Fruit fly (Drosophila melanogaster) whole organism, embryonic: ENCODE results near the gene Hydr2.

ENCODE experiments used
- Asciz ChIP-seq: fragments of 200-800 bp; sonication (Bioruptor generic); optimal IDR thresholded peaks from 2 replicates; lab custom pipeline; 2017; ENCODE audit warnings: missing biosample characterization, mild to moderate bottlenecking, missing genetic modification characterization, missing genetic modification reagents
- Bdp1 ChIP-seq: fragments of 200-800 bp; sonication (Bioruptor generic); optimal IDR thresholded peaks from 3 replicates; lab custom pipeline; 2016; ENCODE audit warnings: missing biosample characterization, missing genetic modification characterization
- CG11723 ChIP-seq: fragments of 200-800 bp; sonication (Bioruptor generic); optimal IDR thresholded peaks from 2 replicates; lab custom pipeline; 2017; ENCODE audit warnings: missing biosample characterization, mild to moderate bottlenecking, missing genetic modification characterization
- CG12659 ChIP-seq: fragments of 200-800 bp; sonication (Bioruptor generic); optimal IDR thresholded peaks from 3 replicates; lab custom pipeline; 2017; ENCODE audit warnings: mild to moderate bottlenecking, missing biosample characterization, missing genetic modification reagents, missing genetic modification characterization
- CG14860 ChIP-seq: fragments of 200-800 bp; sonication (Bioruptor generic); IDR thresholded peaks from 3 replicates; pipeline ENCODE4 v1.3.6; 2022; ENCODE audit warnings: missing biosample characterization, missing genetic modification characterization; ENCODE audit not compliant: partially characterized antibody
- CG16813 ChIP-seq: fragments of 200-800 bp; sonication (Bioruptor generic); IDR thresholded peaks from 3 replicates; pipeline ENCODE4 v1.3.6; 2022; ENCODE audit warnings: missing biosample characterization, missing genetic modification characterization; ENCODE audit not compliant: partially characterized antibody
- CG1792 ChIP-seq: fragments of 200-800 bp; sonication (Bioruptor generic); optimal IDR thresholded peaks from 2 replicates; lab custom pipeline; 2016; ENCODE audit warnings: missing biosample characterization, missing genetic modification characterization
- CG42726 ChIP-seq: fragments of 200-800 bp; sonication (Bioruptor generic); IDR thresholded peaks from 2 replicates; pipeline ENCODE4 v1.3.6; 2022; ENCODE audit warnings: missing biosample characterization, missing genetic modification characterization; ENCODE audit not compliant: partially characterized antibody
- CG4617 ChIP-seq: fragments of 200-800 bp; sonication (Bioruptor generic); optimal IDR thresholded peaks from 3 replicates; lab custom pipeline; 2016; ENCODE audit warnings: missing biosample characterization, missing genetic modification characterization, borderline replicate concordance
- CG6791 ChIP-seq: fragments of 200-800 bp; sonication (Bioruptor generic); IDR thresholded peaks from 3 replicates; pipeline ENCODE4 v1.3.6; 2022; ENCODE audit warnings: missing biosample characterization, missing genetic modification characterization; ENCODE audit not compliant: partially characterized antibody
- CG7963 ChIP-seq: fragments of 200-800 bp; sonication (Bioruptor generic); IDR thresholded peaks from 3 replicates; pipeline ENCODE4 v1.3.6; 2022; ENCODE audit warnings: missing biosample characterization, missing genetic modification characterization; ENCODE audit not compliant: partially characterized antibody
- CG8290 ChIP-seq, 3 experiments: fragments of 200-800 bp; sonication (Bioruptor generic); optimal IDR thresholded peaks; 2 replicates each; lab custom pipeline; 2016 to 2019; ENCODE audit warnings: missing biosample characterization in 3 of 3, missing genetic modification characterization in 3 of 3, mild to moderate bottlenecking in 2 of 3, moderate library complexity in 1 of 3
- CG9437 ChIP-seq: fragments of 200-800 bp; sonication (Bioruptor generic); optimal IDR thresholded peaks from 2 replicates; lab custom pipeline; 2018; ENCODE audit warnings: missing biosample characterization, mild to moderate bottlenecking, missing genetic modification characterization
- CG9727 ChIP-seq: fragments of 200-800 bp; sonication (Bioruptor generic); optimal IDR thresholded peaks from 3 replicates; lab custom pipeline; 2017; ENCODE audit warnings: missing biosample characterization, mild to moderate bottlenecking, missing genetic modification characterization
- D19B ChIP-seq: fragments of 200-800 bp; sonication (Bioruptor generic); optimal IDR thresholded peaks from 2 replicates; lab custom pipeline; 2017; ENCODE audit warnings: missing biosample characterization, mild to moderate bottlenecking, missing genetic modification characterization
- Dll ChIP-seq: fragments of 200-800 bp; sonication (Bioruptor generic); IDR thresholded peaks from 4 replicates; pipeline ENCODE4 v1.3.6; 2022; ENCODE audit warnings: missing biosample characterization, missing genetic modification characterization; ENCODE audit not compliant: partially characterized antibody
- Dref ChIP-seq: fragments of 200-800 bp; sonication (Bioruptor generic); IDR thresholded peaks from 2 replicates; pipeline ENCODE4 v1.3.6; 2022; ENCODE audit warnings: missing biosample characterization, missing genetic modification characterization
- HLH4C ChIP-seq: fragments of 200-800 bp; sonication (Bioruptor generic); IDR thresholded peaks from 3 replicates; pipeline ENCODE4 v1.3.6; 2022; ENCODE audit warnings: missing biosample characterization, missing genetic modification characterization; ENCODE audit not compliant: partially characterized antibody
- Mrtf ChIP-seq: fragments of 200-800 bp; sonication (Bioruptor generic); IDR thresholded peaks from 3 replicates; pipeline ENCODE4 v1.3.6; 2022; ENCODE audit warnings: missing biosample characterization, missing genetic modification characterization
- NFAT ChIP-seq: fragments of 200-800 bp; sonication (Bioruptor generic); IDR thresholded peaks from 2 replicates; pipeline ENCODE4 v1.3.6; 2022; ENCODE audit warnings: missing biosample characterization, missing genetic modification characterization
- Nf-YA ChIP-seq: fragments of 200-800 bp; sonication (Bioruptor generic); IDR thresholded peaks from 2 replicates; pipeline ENCODE4 v1.3.6; 2022; ENCODE audit warnings: missing biosample characterization, missing genetic modification characterization
- NfI ChIP-seq: fragments of 200-800 bp; sonication (Bioruptor generic); optimal IDR thresholded peaks from 3 replicates; lab custom pipeline; 2018; ENCODE audit warnings: missing biosample characterization, mild to moderate bottlenecking, missing genetic modification characterization, moderate library complexity
- Opbp ChIP-seq: fragments of 200-800 bp; sonication (Bioruptor generic); IDR thresholded peaks from 3 replicates; pipeline ENCODE4 v1.3.6; 2022; ENCODE audit warnings: missing biosample characterization, missing genetic modification characterization; ENCODE audit not compliant: partially characterized antibody
- Side ChIP-seq: fragments of 200-800 bp; sonication (Bioruptor generic); optimal IDR thresholded peaks from 2 replicates; lab custom pipeline; 2016; ENCODE audit warnings: missing biosample characterization, missing genetic modification characterization
- amos ChIP-seq: fragments of 200-800 bp; sonication (Bioruptor generic); IDR thresholded peaks from 2 replicates; pipeline ENCODE4 v1.3.6; 2022; ENCODE audit warnings: missing biosample characterization, missing genetic modification characterization; ENCODE audit not compliant: partially characterized antibody
- az2 ChIP-seq: fragments of 200-800 bp; sonication (Bioruptor generic); optimal IDR thresholded peaks from 3 replicates; lab custom pipeline; 2016; ENCODE audit warnings: missing biosample characterization, missing genetic modification characterization
- bcd ChIP-seq: fragments of 200-800 bp; sonication (Bioruptor generic); optimal IDR thresholded peaks from 2 replicates; lab custom pipeline; 2017; ENCODE audit warnings: missing biosample characterization, mild to moderate bottlenecking, missing genetic modification characterization
- chinmo ChIP-seq: fragments of 200-800 bp; sonication (Bioruptor generic); IDR thresholded peaks from 4 replicates; pipeline ENCODE4 v1.3.6; 2022; ENCODE audit warnings: missing biosample characterization, missing genetic modification characterization; ENCODE audit not compliant: partially characterized antibody
- crp ChIP-seq, 2 experiments: fragments of 200-800 bp; sonication (Bioruptor generic); optimal IDR thresholded peaks; 2 replicates in 1 of 2; 3 replicates in 1 of 2; lab custom pipeline; 2017; ENCODE audit warnings: missing biosample characterization in 2 of 2, missing genetic modification characterization in 2 of 2, mild to moderate bottlenecking in 1 of 2, moderate library complexity in 1 of 2
- cwo ChIP-seq: fragments of 200-800 bp; sonication (Bioruptor generic); optimal IDR thresholded peaks from 3 replicates; lab custom pipeline; 2017; ENCODE audit warnings: missing biosample characterization, missing genetic modification characterization, mild to moderate bottlenecking, moderate library complexity, missing genetic modification reagents
- fd64A ChIP-seq: fragments of 200-800 bp; sonication (Bioruptor generic); optimal IDR thresholded peaks from 3 replicates; lab custom pipeline; 2018; ENCODE audit warnings: missing biosample characterization, mild to moderate bottlenecking, missing genetic modification characterization
- gfzf ChIP-seq: fragments of 200-800 bp; sonication (Bioruptor generic); optimal IDR thresholded peaks from 2 replicates; lab custom pipeline; 2016; ENCODE audit warnings: missing biosample characterization, mild to moderate bottlenecking, missing genetic modification characterization, moderate library complexity
- hb ChIP-seq: fragments of 200-800 bp; sonication (Bioruptor generic); IDR thresholded peaks from 3 replicates; pipeline ENCODE4 v1.3.6; 2022; ENCODE audit warnings: missing biosample characterization, missing genetic modification characterization; ENCODE audit not compliant: partially characterized antibody
- knrl ChIP-seq: fragments of 200-800 bp; sonication (Bioruptor generic); IDR thresholded peaks from 3 replicates; pipeline ENCODE4 v1.3.6; 2022; ENCODE audit warnings: missing biosample characterization, missing genetic modification characterization; ENCODE audit not compliant: partially characterized antibody
- lbe ChIP-seq: fragments of 200-800 bp; sonication (Bioruptor generic); optimal IDR thresholded peaks from 2 replicates; lab custom pipeline; 2016; ENCODE audit warnings: missing biosample characterization, mild to moderate bottlenecking, missing genetic modification characterization
- mld ChIP-seq: fragments of 200-800 bp; sonication (Bioruptor generic); IDR thresholded peaks from 3 replicates; pipeline ENCODE4 v1.3.6; 2022; ENCODE audit warnings: missing biosample characterization, missing genetic modification characterization; ENCODE audit not compliant: partially characterized antibody
- pzg ChIP-seq: fragments of 200-800 bp; sonication (Bioruptor generic); optimal IDR thresholded peaks from 3 replicates; lab custom pipeline; 2018; ENCODE audit warnings: missing biosample characterization, mild to moderate bottlenecking, missing genetic modification characterization, moderate library complexity
- ranshi ChIP-seq: fragments of 200-800 bp; sonication (Bioruptor generic); IDR thresholded peaks from 2 replicates; pipeline ENCODE4 v1.3.6; 2022; ENCODE audit warnings: missing biosample characterization, missing genetic modification characterization
- rib ChIP-seq: fragments of 200-800 bp; sonication (Bioruptor generic); IDR thresholded peaks from 2 replicates; pipeline ENCODE4 v1.3.6; 2022; ENCODE audit warnings: missing biosample characterization, missing genetic modification characterization
- ro ChIP-seq: fragments of 200-800 bp; sonication (Bioruptor generic); IDR thresholded peaks from 2 replicates; pipeline ENCODE4 v1.3.6; 2022; ENCODE audit warnings: missing biosample characterization, missing genetic modification characterization
- run ChIP-seq: fragments of 200-800 bp; sonication (Bioruptor generic); optimal IDR thresholded peaks from 3 replicates; lab custom pipeline; 2018; ENCODE audit warnings: missing biosample characterization, mild to moderate bottlenecking, missing genetic modification characterization
- scrt ChIP-seq: fragments of 200-800 bp; sonication (Bioruptor generic); optimal IDR thresholded peaks from 2 replicates; lab custom pipeline; 2018; ENCODE audit warnings: missing biosample characterization, mild to moderate bottlenecking, missing genetic modification characterization, moderate library complexity
- sens ChIP-seq: fragments of 200-800 bp; sonication (Bioruptor generic); peaks from one replicate; lab custom pipeline; 2016; ENCODE audit warnings: missing biosample characterization, missing genetic modification characterization
- sna ChIP-seq: fragments of 200-800 bp; sonication (Bioruptor generic); IDR thresholded peaks from 2 replicates; pipeline ENCODE4 v1.3.6; 2022; ENCODE audit warnings: missing biosample characterization, missing genetic modification characterization; ENCODE audit not compliant: partially characterized antibody
- sqz ChIP-seq: fragments of 200-800 bp; sonication (Bioruptor generic); optimal IDR thresholded peaks from 3 replicates; lab custom pipeline; 2018; ENCODE audit warnings: missing biosample characterization, mild to moderate bottlenecking, missing genetic modification characterization
- vnd ChIP-seq: fragments of 200-800 bp; sonication (Bioruptor generic); IDR thresholded peaks from 3 replicates; pipeline ENCODE4 v1.3.6; 2022; ENCODE audit warnings: missing biosample characterization, missing genetic modification characterization; ENCODE audit not compliant: partially characterized antibody

The Hydr2 gene

DNA sequence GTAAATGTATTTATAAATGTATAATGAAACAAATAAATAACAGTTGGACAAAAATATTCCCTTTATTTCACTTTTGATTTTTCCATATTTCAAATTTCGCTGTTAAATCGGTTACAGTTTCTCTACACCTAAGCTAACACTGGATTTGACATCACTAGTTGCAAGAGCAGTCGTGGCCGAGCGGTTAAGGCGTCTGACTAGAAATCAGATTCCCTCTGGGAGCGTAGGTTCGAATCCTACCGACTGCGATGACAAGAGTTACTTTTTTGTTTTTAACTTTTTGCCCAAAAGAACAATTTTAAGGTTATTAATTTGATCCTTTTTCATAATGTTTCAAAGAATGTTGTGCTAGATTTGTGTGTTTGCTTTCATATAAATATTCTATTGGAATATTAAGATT, 6.0 kb downstream of the Hydr2 start (continued):
- TF ChIP-seq Opbp (GFP tag; lab: Robert Waterston, UW) (peak; percentile 95), CG7963 (GFP tag; lab: Robert Waterston, UW) (peak; percentile 91), hb (GFP tag; lab: Robert Waterston, UW) (peak; percentile 64), knrl (peak; percentile 62), Bdp1 (GFP tag; lab: Kevin White, UChicago) (peak; percentile 96), amos (GFP tag; lab: Robert Waterston, UW) (peak; percentile 87), HLH4C (GFP tag; lab: Robert Waterston, UW) (peak; percentile 80), CG16813 (GFP tag; lab: Robert Waterston, UW) (peak; percentile 89), chinmo (GFP tag; lab: Robert Waterston, UW) (0 out of 4 replicates have a peak, but pooled peaks have one; percentile 65), Dll (peak; percentile 63; the same call in 3 of the 4 replicates), CG6791 (GFP tag; lab: Robert Waterston, UW) (peak; percentile 93), CG14860 (GFP tag; lab: Robert Waterston, UW) (peak; percentile 85), sna (GFP tag; lab: Robert Waterston, UW) (peak; percentile 54; the same call in 1 of the 2 replicates), vnd (peak; percentile 74), CG42726 (GFP tag; lab: Robert Waterston, UW) (peak; percentile 88), mld (GFP tag; lab: Robert Waterston, UW) (peak; percentile 91)

DNA sequence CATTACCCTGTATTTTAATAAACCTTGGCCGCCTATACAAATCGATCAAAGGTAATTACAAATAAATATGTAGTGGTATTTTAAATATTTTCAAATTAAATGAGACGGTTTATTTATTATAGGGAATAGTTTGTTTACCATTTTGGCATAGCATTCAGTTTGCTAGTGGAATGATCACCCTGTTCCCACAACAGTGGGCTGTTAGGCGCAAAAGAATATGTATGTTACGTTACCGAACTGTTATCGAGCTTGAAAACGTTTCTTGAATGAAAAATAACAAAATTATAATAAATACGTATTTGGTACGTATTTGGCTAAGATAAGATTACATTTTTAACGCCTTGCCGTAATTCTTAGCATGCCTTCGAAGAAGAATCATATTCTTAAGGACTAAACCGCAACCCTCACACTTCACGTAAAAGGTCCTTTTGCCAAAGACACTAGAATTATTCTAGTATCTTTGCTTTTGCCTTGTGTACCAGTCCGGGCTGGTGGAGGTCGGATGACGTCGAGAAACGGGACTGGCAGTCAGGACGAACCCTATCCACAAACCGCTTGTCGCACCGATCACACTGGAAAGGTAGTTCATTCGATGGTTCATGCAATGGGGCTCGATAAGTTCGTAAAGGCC, 7.6 kb downstream of the Hydr2 start, which contains the start of gene CG44002:
Gene CG44002, minus strand, starts transcription at position 144 of the 631 bp plus-strand sequence.
- TF ChIP-seq sens (GFP tag; lab: Kevin White, UChicago) (peak; percentile 68), Mrtf (GFP tag; lab: Robert Waterston, UW) (no peak), Dref (peak; percentile 52), Side (GFP tag; lab: Kevin White, UChicago) (no peak), cwo (GFP tag; lab: Kevin White, UChicago) (no peak), bcd (GFP tag; lab: Kevin White, UChicago) (no peak), rib (no peak), NfI (peak; percentile 7), D19B (GFP tag; lab: Kevin White, UChicago) (no peak), sqz (no peak), CG9727 (GFP tag; lab: Kevin White, UChicago) (no peak), CG4617 (GFP tag; lab: Kevin White, UChicago) (peak; percentile 23), CG8290 (GFP tag; optimal IDR thresholded peaks at IDR 0.05; lab: Kevin White, UChicago) (no peak), CG8290 (tag; optimal IDR thresholded peaks at IDR 0.05; lab: Kevin White, UChicago) (peak in 1 of 2 experiments; percentile 26), pzg (GFP tag; lab: Kevin White, UChicago) (peak; percentile 36), Asciz (GFP tag; lab: Kevin White, UChicago) (no peak), crp (GFP tag; optimal IDR thresholded peaks at IDR 0.05; lab: Kevin White, UChicago) (peak in 1 of 2 experiments; percentile 27), ranshi (GFP tag; lab: Robert Waterston, UW) (no peak), NFAT (GFP tag; lab: Robert Waterston, UW) (no peak), fd64A (GFP tag; lab: Kevin White, UChicago) (no peak), ro (GFP tag; lab: Robert Waterston, UW) (no peak), CG9437 (GFP tag; lab: Kevin White, UChicago) (peak; percentile 81), CG12659 (GFP tag; lab: Kevin White, UChicago) (peak; percentile 30), CG11723 (GFP tag; lab: Kevin White, UChicago) (no peak), CG1792 (GFP tag; lab: Kevin White, UChicago) (no peak), run (tag; lab: Kevin White, UChicago) (no peak), lbe (GFP tag; lab: Kevin White, UChicago) (peak; percentile 15), scrt (no peak), Nf-YA (GFP tag; lab: Robert Waterston, UW) (no peak), az2 (GFP tag; lab: Kevin White, UChicago) (no peak), gfzf (GFP tag; lab: Kevin White, UChicago) (no peak)
